Fruit fly (Drosophila melanogaster) whole organism, embryonic: ENCODE results near the gene Set2.

ENCODE experiments used
- CG10209 ChIP-seq: fragments of 200-800 bp; sonication (Bioruptor generic); optimal IDR thresholded peaks from 3 replicates; lab custom pipeline; 2017; ENCODE audit warnings: missing biosample characterization, mild to moderate bottlenecking, missing genetic modification characterization, missing genetic modification reagents
- CG10543 ChIP-seq: fragments of 200-800 bp; sonication (Bioruptor generic); optimal IDR thresholded peaks from 3 replicates; lab custom pipeline; 2017; ENCODE audit warnings: missing biosample characterization, mild to moderate bottlenecking, missing genetic modification characterization, moderate library complexity
- CG10959 ChIP-seq: fragments of 200-800 bp; sonication (Bioruptor generic); IDR thresholded peaks from 2 replicates; pipeline ENCODE4 v1.3.6; 2022; ENCODE audit warnings: missing biosample characterization, missing genetic modification characterization
- CG12236 ChIP-seq: fragments of 200-800 bp; sonication (Bioruptor generic); optimal IDR thresholded peaks from 2 replicates; lab custom pipeline; 2016; ENCODE audit warnings: missing biosample characterization, missing genetic modification characterization
- CG12659 ChIP-seq: fragments of 200-800 bp; sonication (Bioruptor generic); optimal IDR thresholded peaks from 3 replicates; lab custom pipeline; 2017; ENCODE audit warnings: mild to moderate bottlenecking, missing biosample characterization, missing genetic modification reagents, missing genetic modification characterization
- CG13296 ChIP-seq: fragments of 200-800 bp; sonication (Bioruptor generic); optimal IDR thresholded peaks from 3 replicates; lab custom pipeline; 2018; ENCODE audit warnings: missing biosample characterization, mild to moderate bottlenecking, missing genetic modification characterization
- CG13894 ChIP-seq: fragments of 200-800 bp; sonication (Bioruptor generic); optimal IDR thresholded peaks from 3 replicates; lab custom pipeline; 2018; ENCODE audit warnings: missing biosample characterization, mild to moderate bottlenecking, missing genetic modification characterization, moderate library complexity
- CG15073 ChIP-seq: fragments of 200-800 bp; sonication (Bioruptor generic); optimal IDR thresholded peaks from 2 replicates; lab custom pipeline; 2016; ENCODE audit warnings: missing biosample characterization, missing genetic modification characterization
- CG1603 ChIP-seq: fragments of 200-800 bp; sonication (Bioruptor generic); optimal IDR thresholded peaks from 2 replicates; lab custom pipeline; 2019; ENCODE audit warnings: missing biosample characterization, mild to moderate bottlenecking, missing genetic modification characterization, moderate library complexity
- CG17612 ChIP-seq: fragments of 200-800 bp; sonication (Bioruptor generic); IDR thresholded peaks from 2 replicates; pipeline ENCODE4 v1.3.6; 2022; ENCODE audit warnings: missing biosample characterization, missing genetic modification characterization
- CG1792 ChIP-seq: fragments of 200-800 bp; sonication (Bioruptor generic); optimal IDR thresholded peaks from 2 replicates; lab custom pipeline; 2016; ENCODE audit warnings: missing biosample characterization, missing genetic modification characterization
- CG18764 ChIP-seq: fragments of 200-800 bp; sonication (Bioruptor generic); optimal IDR thresholded peaks from 3 replicates; lab custom pipeline; 2016; ENCODE audit warnings: missing biosample characterization, missing genetic modification characterization
- CG2875 ChIP-seq: fragments of 200-800 bp; sonication (Bioruptor generic); optimal IDR thresholded peaks from 2 replicates; lab custom pipeline; 2017; ENCODE audit warnings: missing biosample characterization, mild to moderate bottlenecking, missing genetic modification characterization, missing genetic modification reagents
- CG2889 ChIP-seq: fragments of 200-800 bp; sonication (Bioruptor generic); IDR thresholded peaks from 3 replicates; pipeline ENCODE4 v1.3.6; 2022; ENCODE audit warnings: missing biosample characterization, missing genetic modification characterization
- CG3065 ChIP-seq: fragments of 200-800 bp; sonication (Bioruptor generic); optimal IDR thresholded peaks from 2 replicates; lab custom pipeline; 2016; ENCODE audit warnings: missing biosample characterization, missing genetic modification characterization
- CG32772 ChIP-seq: fragments of 200-800 bp; sonication (Bioruptor generic); IDR thresholded peaks from 2 replicates; pipeline ENCODE4 v1.3.6; 2022; ENCODE audit warnings: missing biosample characterization, missing genetic modification characterization
- CG4282 ChIP-seq: fragments of 200-800 bp; sonication (Bioruptor generic); optimal IDR thresholded peaks from 2 replicates; lab custom pipeline; 2016; ENCODE audit warnings: missing biosample characterization, missing genetic modification characterization
- CG4404 ChIP-seq: fragments of 200-800 bp; sonication (Bioruptor generic); IDR thresholded peaks from 2 replicates; pipeline ENCODE4 v1.3.6; 2022; ENCODE audit warnings: missing biosample characterization, missing genetic modification characterization
- CG8388 ChIP-seq: fragments of 200-800 bp; sonication (Bioruptor generic); optimal IDR thresholded peaks from 2 replicates; lab custom pipeline; 2019; ENCODE audit warnings: missing biosample characterization, mild to moderate bottlenecking, missing genetic modification characterization, moderate library complexity
- D ChIP-seq, 2 experiments: fragments of 200-800 bp in 1 of 2; fragments of >200 bp in 1 of 2; sonication (Bioruptor generic) in 1 of 2; optimal IDR thresholded peaks; 2 replicates in 1 of 2; 3 replicates in 1 of 2; lab custom pipeline; 2017; ENCODE audit warnings: mild to moderate bottlenecking in 1 of 2, missing biosample characterization in 1 of 2, missing genetic modification characterization in 1 of 2, missing genetic modification reagents in 1 of 2
- Dip3 ChIP-seq: fragments of 200-800 bp; sonication (Bioruptor generic); optimal IDR thresholded peaks from 3 replicates; lab custom pipeline; 2016; ENCODE audit warnings: missing biosample characterization, missing genetic modification characterization
- Hey ChIP-seq: fragments of 200-800 bp; sonication (Bioruptor generic); optimal IDR thresholded peaks from 3 replicates; lab custom pipeline; 2018; ENCODE audit warnings: missing biosample characterization, mild to moderate bottlenecking, missing genetic modification characterization
- Mad ChIP-seq: fragments of 200-800 bp; sonication (Bioruptor generic); optimal IDR thresholded peaks from 2 replicates; lab custom pipeline; 2016; ENCODE audit warnings: missing biosample characterization, missing genetic modification characterization
- NK7.1 ChIP-seq: fragments of 200-800 bp; sonication (Bioruptor generic); optimal IDR thresholded peaks from 3 replicates; lab custom pipeline; 2016; ENCODE audit warnings: missing biosample characterization, missing genetic modification characterization
- Sox100B ChIP-seq: fragments of 200-800 bp; sonication (Bioruptor generic); optimal IDR thresholded peaks from 3 replicates; lab custom pipeline; 2018; ENCODE audit warnings: missing biosample characterization, mild to moderate bottlenecking, missing genetic modification characterization
- Sry-δ ChIP-seq: fragments of 200-800 bp; sonication (Bioruptor generic); optimal IDR thresholded peaks from 2 replicates; lab custom pipeline; 2016; ENCODE audit warnings: missing biosample characterization, missing genetic modification characterization
- abd-A ChIP-seq: fragments of 200-800 bp; sonication (Bioruptor generic); optimal IDR thresholded peaks from 3 replicates; lab custom pipeline; 2019; ENCODE audit warnings: missing biosample characterization, mild to moderate bottlenecking, missing genetic modification characterization, moderate library complexity
- ara ChIP-seq: fragments of 200-800 bp; sonication (Bioruptor generic); IDR thresholded peaks from 2 replicates; pipeline ENCODE4 v1.3.6; 2022; ENCODE audit warnings: missing biosample characterization, missing genetic modification characterization
- bigmax ChIP-seq: fragments of 200-800 bp; sonication (Bioruptor generic); optimal IDR thresholded peaks from 2 replicates; lab custom pipeline; 2018; ENCODE audit warnings: missing biosample characterization, mild to moderate bottlenecking, missing genetic modification characterization
- cas ChIP-seq: fragments of 200-800 bp; sonication (Bioruptor generic); IDR thresholded peaks from 2 replicates; pipeline ENCODE4 v1.3.6; 2022; ENCODE audit warnings: missing biosample characterization, missing genetic modification characterization
- chinmo ChIP-seq: fragments of 200-800 bp; sonication (Bioruptor generic); IDR thresholded peaks from 4 replicates; pipeline ENCODE4 v1.3.6; 2022; ENCODE audit warnings: missing biosample characterization, missing genetic modification characterization; ENCODE audit not compliant: partially characterized antibody
- chm ChIP-seq: fragments of 200-800 bp; sonication (Bioruptor generic); IDR thresholded peaks from 2 replicates; pipeline ENCODE4 v1.3.6; 2022; ENCODE audit warnings: missing biosample characterization, missing genetic modification characterization
- dm ChIP-seq: fragments of 200-800 bp; sonication (Bioruptor generic); optimal IDR thresholded peaks from 3 replicates; lab custom pipeline; 2016; ENCODE audit warnings: missing biosample characterization, missing genetic modification characterization
- exex ChIP-seq: fragments of 200-800 bp; sonication (Bioruptor generic); optimal IDR thresholded peaks from 4 replicates; lab custom pipeline; 2018; ENCODE audit warnings: missing biosample characterization, mild to moderate bottlenecking, missing genetic modification characterization, moderate library complexity
- gfzf ChIP-seq: fragments of 200-800 bp; sonication (Bioruptor generic); optimal IDR thresholded peaks from 2 replicates; lab custom pipeline; 2016; ENCODE audit warnings: missing biosample characterization, mild to moderate bottlenecking, missing genetic modification characterization, moderate library complexity
- grn ChIP-seq: fragments of 200-800 bp; sonication (Bioruptor generic); optimal IDR thresholded peaks from 3 replicates; lab custom pipeline; 2017; ENCODE audit warnings: missing biosample characterization, missing genetic modification characterization
- gro ChIP-seq: fragments of 200-800 bp; sonication (Bioruptor generic); optimal IDR thresholded peaks from 2 replicates; lab custom pipeline; 2016; ENCODE audit warnings: missing biosample characterization, missing genetic modification characterization
- gsb ChIP-seq: fragments of 200-800 bp; sonication (Bioruptor generic); IDR thresholded peaks from 2 replicates; pipeline ENCODE4 v1.3.6; 2022; ENCODE audit warnings: missing biosample characterization, missing genetic modification characterization
- jing ChIP-seq: fragments of 200-800 bp; sonication (Bioruptor generic); optimal IDR thresholded peaks from 2 replicates; lab custom pipeline; 2018; ENCODE audit warnings: missing biosample characterization, mild to moderate bottlenecking, missing genetic modification characterization
- mirr ChIP-seq: fragments of 200-800 bp; sonication (Bioruptor generic); optimal IDR thresholded peaks from 3 replicates; lab custom pipeline; 2018; ENCODE audit warnings: missing biosample characterization, mild to moderate bottlenecking, missing genetic modification characterization
- nerfin-1 ChIP-seq: fragments of 200-800 bp; sonication (Bioruptor generic); optimal IDR thresholded peaks from 3 replicates; lab custom pipeline; 2019; ENCODE audit warnings: missing biosample characterization, mild to moderate bottlenecking, missing genetic modification characterization, moderate library complexity
- odd ChIP-seq: fragments of 200-800 bp; sonication (Bioruptor generic); optimal IDR thresholded peaks from 2 replicates; lab custom pipeline; 2017; ENCODE audit warnings: missing biosample characterization, mild to moderate bottlenecking, missing genetic modification characterization
- p53 ChIP-seq: fragments of 200-800 bp; sonication (Bioruptor generic); optimal IDR thresholded peaks from 2 replicates; lab custom pipeline; 2016; ENCODE audit warnings: missing biosample characterization, missing genetic modification characterization
- pfk ChIP-seq: fragments of 200-800 bp; sonication (Bioruptor generic); optimal IDR thresholded peaks from 2 replicates; lab custom pipeline; 2018; ENCODE audit warnings: missing biosample characterization, mild to moderate bottlenecking, missing genetic modification characterization, moderate library complexity
- run ChIP-seq: fragments of 200-800 bp; sonication (Bioruptor generic); optimal IDR thresholded peaks from 3 replicates; lab custom pipeline; 2018; ENCODE audit warnings: missing biosample characterization, mild to moderate bottlenecking, missing genetic modification characterization
- salm ChIP-seq: fragments of 200-800 bp; sonication (Bioruptor generic); optimal IDR thresholded peaks from 2 replicates; lab custom pipeline; 2018; ENCODE audit warnings: missing biosample characterization, mild to moderate bottlenecking, missing genetic modification characterization
- sd ChIP-seq: fragments of 200-800 bp; sonication (Bioruptor generic); optimal IDR thresholded peaks from 3 replicates; lab custom pipeline; 2018; ENCODE audit warnings: missing biosample characterization, mild to moderate bottlenecking, missing genetic modification characterization, moderate library complexity
- trem ChIP-seq: fragments of 200-800 bp; optimal IDR thresholded peaks from 3 replicates; lab custom pipeline; 2019; ENCODE audit warnings: missing biosample characterization, mild to moderate bottlenecking, missing genetic modification characterization, moderate library complexity
- tup ChIP-seq: fragments of 200-800 bp; sonication (Bioruptor generic); optimal IDR thresholded peaks from 2 replicates; lab custom pipeline; 2016; ENCODE audit warnings: missing biosample characterization, mild to moderate bottlenecking, missing genetic modification characterization, moderate library complexity
- usp ChIP-seq: fragments of >200 bp; optimal IDR thresholded peaks from 2 replicates; lab custom pipeline; 2017; ENCODE audit warnings: missing biosample characterization, missing genetic modification characterization
- wor ChIP-seq: fragments of 200-800 bp; sonication (Bioruptor generic); IDR thresholded peaks from 2 replicates; pipeline ENCODE4 v1.3.6; 2022; ENCODE audit warnings: missing biosample characterization, missing genetic modification characterization

Gene Set2

DNA sequence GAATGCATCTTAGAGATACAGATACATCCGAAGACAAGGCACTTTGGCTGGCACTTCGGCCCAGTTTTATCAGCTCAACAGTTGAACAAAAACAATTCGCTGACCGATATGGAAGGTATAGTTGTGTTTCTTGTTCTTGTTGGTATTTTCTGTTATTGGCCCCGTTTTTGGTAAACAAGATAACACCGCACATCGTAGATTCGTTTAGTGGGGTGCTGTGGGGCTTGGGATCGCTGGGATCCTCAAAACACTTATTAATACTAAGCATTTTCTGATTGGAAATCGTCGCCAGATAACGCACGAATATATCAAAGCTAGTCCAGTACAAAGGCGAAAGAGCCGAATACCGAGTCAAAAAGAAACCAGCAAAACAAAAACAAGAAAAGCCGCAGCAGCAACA lies 9.5 kb upstream of the Set2 start (continued):
- TF ChIP-seq nerfin-1 (no peak), odd (GFP tag; lab: Kevin White, UChicago) (no peak), chinmo (GFP tag; lab: Robert Waterston, UW) (0 out of 4 replicates have a peak, but pooled peaks have one; percentile 8), salm (no peak), grn (GFP tag; lab: Kevin White, UChicago) (peak; percentile 92), ara (0 out of 2 replicates have a peak, but pooled peaks have one; percentile 24), D (optimal IDR thresholded peaks at IDR 0.05; lab: Kevin White, UChicago) (no peak), D (GFP tag; optimal IDR thresholded peaks at IDR 0.05; lab: Kevin White, UChicago) (no peak), CG8388 (no peak), jing (GFP tag; lab: Kevin White, UChicago) (no peak), CG32772 (GFP tag; lab: Robert Waterston, UW) (no peak), CG10209 (GFP tag; lab: Kevin White, UChicago) (no peak), CG1792 (GFP tag; lab: Kevin White, UChicago) (no peak), CG12659 (GFP tag; lab: Kevin White, UChicago) (no peak), Hey (tag; lab: Kevin White, UChicago) (peak; percentile 55), bigmax (GFP tag; lab: Kevin White, UChicago) (no peak), Sry-δ (no peak), abd-A (tag; lab: Kevin White, UChicago) (no peak), CG17612 (GFP tag; lab: Robert Waterston, UW) (no peak), sd (tag; lab: Kevin White, UChicago) (peak; percentile 70), CG2875 (GFP tag; lab: Kevin White, UChicago) (no peak), CG2889 (no peak), Mad (no peak), CG12236 (GFP tag; lab: Kevin White, UChicago) (no peak), pfk (GFP tag; lab: Kevin White, UChicago) (peak; percentile 31), p53 (GFP tag; lab: Kevin White, UChicago) (no peak), Sox100B (GFP tag; lab: Kevin White, UChicago) (no peak), exex (tag; lab: Kevin White, UChicago) (peak; percentile 99), gsb (GFP tag; lab: Robert Waterston, UW) (no peak), gfzf (GFP tag; lab: Kevin White, UChicago) (no peak), Dip3 (no peak), CG4282 (GFP tag; lab: Kevin White, UChicago) (no peak), CG18764 (no peak), CG13296 (GFP tag; lab: Kevin White, UChicago) (peak; percentile 32), CG15073 (GFP tag; lab: Kevin White, UChicago) (no peak), usp (GFP tag; lab: Kevin White, UChicago) (no peak), CG10959 (no peak), trem (tag; lab: Kevin White, UChicago) (no peak), chm (GFP tag; lab: Robert Waterston, UW) (0 out of 2 replicates have a peak, but pooled peaks have one; percentile 21), CG10543 (peak; percentile 79), wor (GFP tag; lab: Robert Waterston, UW) (no peak), run (tag; lab: Kevin White, UChicago) (no peak), CG13894 (tag; lab: Kevin White, UChicago) (peak; percentile 68), NK7.1 (GFP tag; lab: Kevin White, UChicago) (no peak), CG3065 (GFP tag; lab: Kevin White, UChicago) (no peak), tup (no peak), gro (GFP tag; lab: Kevin White, UChicago) (no peak), CG1603 (tag; lab: Kevin White, UChicago) (no peak), mirr (GFP tag; lab: Kevin White, UChicago) (peak; percentile 87), cas (GFP tag; lab: Robert Waterston, UW) (no peak), CG4404 (GFP tag; lab: Robert Waterston, UW) (no peak), dm (no peak)
